Fruit fly (Drosophila melanogaster) whole organism, prepupa: ENCODE measurements around the gene CG33511.

Experiments
- Blimp-1 ChIP-seq: fragments of 200-800 bp; sonication (Bioruptor generic); optimal IDR thresholded peaks from 3 replicates; lab custom pipeline; 2017; ENCODE audit warnings: missing biosample characterization, missing genetic modification characterization, mild to moderate bottlenecking, moderate library complexity, missing genetic modification reagents
- CG10669 ChIP-seq: fragments of 200-800 bp; sonication (Bioruptor generic); optimal IDR thresholded peaks from 3 replicates; lab custom pipeline; 2018; ENCODE audit warnings: missing biosample characterization, mild to moderate bottlenecking, missing genetic modification characterization, moderate library complexity
- CG11294 ChIP-seq: fragments of 200-800 bp; sonication (Bioruptor generic); IDR thresholded peaks from 2 replicates; pipeline ENCODE4 v1.3.6; 2022; ENCODE audit warnings: missing biosample characterization, missing genetic modification characterization
- CG11762 ChIP-seq: fragments of 200-800 bp; sonication (Bioruptor generic); optimal IDR thresholded peaks from 3 replicates; lab custom pipeline; 2016; ENCODE audit warnings: missing biosample characterization, missing genetic modification characterization; ENCODE audit not compliant: insufficient read depth
- CG11902 ChIP-seq: fragments of 200-800 bp; sonication (Bioruptor generic); optimal IDR thresholded peaks from 3 replicates; lab custom pipeline; 2016; ENCODE audit warnings: missing biosample characterization, missing genetic modification characterization
- CG15336 ChIP-seq: fragments of 200-800 bp; sonication (Bioruptor generic); IDR thresholded peaks from 2 replicates; pipeline ENCODE4 v1.3.6; 2022; ENCODE audit warnings: missing biosample characterization, missing genetic modification characterization
- CG16779 ChIP-seq: fragments of 200-800 bp; sonication (Bioruptor generic); optimal IDR thresholded peaks from 3 replicates; lab custom pipeline; 2017; ENCODE audit warnings: missing biosample characterization, mild to moderate bottlenecking, missing genetic modification characterization
- CG3032 ChIP-seq: fragments of 200-800 bp; optimal IDR thresholded peaks from 2 replicates; lab custom pipeline; 2019; ENCODE audit warnings: missing biosample characterization, mild to moderate bottlenecking, missing genetic modification characterization, moderate library complexity
- CG32006 ChIP-seq: fragments of 200-800 bp; sonication (Bioruptor generic); optimal IDR thresholded peaks from 3 replicates; lab custom pipeline; 2017; ENCODE audit warnings: missing biosample characterization, mild to moderate bottlenecking, missing genetic modification characterization
- CG6163 ChIP-seq: fragments of 200-800 bp; sonication (Bioruptor generic); IDR thresholded peaks from 3 replicates; pipeline ENCODE4 v1.3.6; 2022; ENCODE audit warnings: missing biosample characterization, missing genetic modification characterization
- CG6792 ChIP-seq: fragments of 200-800 bp; sonication (Bioruptor generic); optimal IDR thresholded peaks from 3 replicates; lab custom pipeline; 2016; ENCODE audit warnings: missing biosample characterization, missing genetic modification characterization
- CG6808 ChIP-seq: fragments of 200-800 bp; sonication (Bioruptor generic); optimal IDR thresholded peaks from 3 replicates; lab custom pipeline; 2017; ENCODE audit warnings: missing biosample characterization, missing genetic modification characterization, mild to moderate bottlenecking, moderate library complexity, missing genetic modification reagents
- CG6854 ChIP-seq: fragments of 200-800 bp; sonication (Bioruptor generic); optimal IDR thresholded peaks from 2 replicates; lab custom pipeline; 2017; ENCODE audit warnings: missing biosample characterization, mild to moderate bottlenecking, missing genetic modification characterization
- CG7368 ChIP-seq: fragments of 200-800 bp; sonication (Bioruptor generic); optimal IDR thresholded peaks from 3 replicates; lab custom pipeline; 2016; ENCODE audit warnings: missing biosample characterization, missing genetic modification characterization
- CG8319 ChIP-seq: fragments of 200-800 bp; sonication (Bioruptor generic); optimal IDR thresholded peaks from 3 replicates; lab custom pipeline; 2016; ENCODE audit warnings: missing biosample characterization, missing genetic modification characterization
- CG8632 ChIP-seq: fragments of 200-800 bp; sonication (Bioruptor generic); optimal IDR thresholded peaks from 3 replicates; lab custom pipeline; 2016; ENCODE audit warnings: missing biosample characterization, missing genetic modification characterization
- CG9139 ChIP-seq: fragments of 200-800 bp; sonication (Bioruptor generic); optimal IDR thresholded peaks from 3 replicates; lab custom pipeline; 2017; ENCODE audit warnings: missing biosample characterization, mild to moderate bottlenecking, missing genetic modification characterization
- Eip78C ChIP-seq: fragments of 200-800 bp; sonication (Bioruptor generic); peaks from one replicate; lab custom pipeline; 2016; ENCODE audit warnings: missing biosample characterization, missing genetic modification characterization
- Ets96B ChIP-seq: fragments of 200-800 bp; optimal IDR thresholded peaks from 2 replicates; lab custom pipeline; 2019; ENCODE audit warnings: missing biosample characterization, mild to moderate bottlenecking, missing genetic modification characterization, moderate library complexity
- Gug ChIP-seq: fragments of 200-800 bp; sonication (Bioruptor generic); IDR thresholded peaks from 2 replicates; pipeline ENCODE4 v1.3.6; 2022; ENCODE audit warnings: missing biosample characterization, missing genetic modification characterization
- Hr39 ChIP-seq: fragments of 200-800 bp; sonication (Bioruptor generic); optimal IDR thresholded peaks from 2 replicates; lab custom pipeline; 2016; ENCODE audit warnings: missing biosample characterization, missing genetic modification characterization
- Met ChIP-seq: fragments of 200-800 bp; sonication (Bioruptor generic); optimal IDR thresholded peaks from 3 replicates; lab custom pipeline; 2016; ENCODE audit warnings: missing biosample characterization, missing genetic modification characterization
- OdsH ChIP-seq: fragments of 200-800 bp; sonication (Bioruptor generic); optimal IDR thresholded peaks from 3 replicates; lab custom pipeline; 2016; ENCODE audit warnings: missing biosample characterization, missing genetic modification characterization
- Smox ChIP-seq: fragments of 200-800 bp; sonication (Bioruptor generic); optimal IDR thresholded peaks from 3 replicates; lab custom pipeline; 2016; ENCODE audit warnings: missing biosample characterization, missing genetic modification characterization
- Sox102F ChIP-seq: fragments of 200-800 bp; sonication (Bioruptor generic); optimal IDR thresholded peaks from 2 replicates; lab custom pipeline; 2016; ENCODE audit warnings: missing biosample characterization, mild to moderate bottlenecking, missing genetic modification characterization
- Sox14 ChIP-seq: fragments of 200-800 bp; sonication (Bioruptor generic); optimal IDR thresholded peaks from 3 replicates; lab custom pipeline; 2016; ENCODE audit warnings: missing biosample characterization, missing genetic modification characterization
- Sox15 ChIP-seq: fragments of 200-800 bp; sonication (Bioruptor generic); optimal IDR thresholded peaks from 3 replicates; lab custom pipeline; 2016; ENCODE audit warnings: missing biosample characterization, missing genetic modification characterization
- achi ChIP-seq: fragments of 200-800 bp; sonication (Bioruptor generic); optimal IDR thresholded peaks from 3 replicates; lab custom pipeline; 2016; ENCODE audit warnings: missing biosample characterization, missing genetic modification characterization
- acj6 ChIP-seq: fragments of 200-800 bp; sonication (Bioruptor generic); optimal IDR thresholded peaks from 3 replicates; lab custom pipeline; 2016; ENCODE audit warnings: missing biosample characterization, missing genetic modification characterization
- dac ChIP-seq: fragments of 200-800 bp; sonication (Bioruptor generic); optimal IDR thresholded peaks from 2 replicates; lab custom pipeline; 2017; ENCODE audit warnings: missing biosample characterization, mild to moderate bottlenecking, missing genetic modification characterization
- eg ChIP-seq: fragments of 200-800 bp; sonication (Bioruptor generic); IDR thresholded peaks from 3 replicates; pipeline ENCODE4 v1.3.6; 2022; ENCODE audit warnings: missing biosample characterization, missing genetic modification characterization
- esn ChIP-seq: fragments of 200-800 bp; sonication (Bioruptor generic); optimal IDR thresholded peaks from 2 replicates; lab custom pipeline; 2016; ENCODE audit warnings: missing biosample characterization, mild to moderate bottlenecking, missing genetic modification characterization, moderate library complexity
- fd59A ChIP-seq: fragments of 200-800 bp; sonication (Bioruptor generic); optimal IDR thresholded peaks from 2 replicates; lab custom pipeline; 2017; ENCODE audit warnings: missing biosample characterization, mild to moderate bottlenecking, missing genetic modification characterization, missing genetic modification reagents
- fd85E ChIP-seq: fragments of 200-800 bp; sonication (Bioruptor generic); optimal IDR thresholded peaks from 3 replicates; lab custom pipeline; 2016; ENCODE audit warnings: missing biosample characterization, missing genetic modification characterization
- fkh ChIP-seq: fragments of 200-800 bp; sonication (Bioruptor generic); optimal IDR thresholded peaks from 3 replicates; lab custom pipeline; 2017; ENCODE audit warnings: missing biosample characterization, mild to moderate bottlenecking, missing genetic modification characterization, moderate library complexity
- lz ChIP-seq: fragments of 200-800 bp; sonication (Bioruptor generic); optimal IDR thresholded peaks from 3 replicates; lab custom pipeline; 2016; ENCODE audit warnings: missing biosample characterization, missing genetic modification characterization
- spab ChIP-seq: fragments of 200-800 bp; sonication (Bioruptor generic); optimal IDR thresholded peaks from 2 replicates; lab custom pipeline; 2017; ENCODE audit warnings: missing biosample characterization, mild to moderate bottlenecking, missing genetic modification characterization, missing genetic modification reagents
- svp ChIP-seq: fragments of 200-800 bp; sonication (Bioruptor generic); peaks from one replicate; lab custom pipeline; 2016; ENCODE audit warnings: missing biosample characterization, missing genetic modification characterization
- topi ChIP-seq: fragments of 200-800 bp; sonication (Bioruptor generic); optimal IDR thresholded peaks from 3 replicates; lab custom pipeline; 2016; ENCODE audit warnings: missing biosample characterization, missing genetic modification characterization
- vri ChIP-seq: fragments of 200-800 bp; sonication (Bioruptor generic); optimal IDR thresholded peaks from 3 replicates; lab custom pipeline; 2016; ENCODE audit warnings: missing biosample characterization, mild to moderate bottlenecking, missing genetic modification characterization

CG33511 gene

dm6 chr2L:21096448-21096994 is 14.2 kb upstream of the CG33511 start, which contains the start of gene CG34136 (continued):
- TF ChIP-seq CG16779 (tag; lab: Kevin White, UChicago) (peak; percentile 70), Hr39 (GFP tag; lab: Kevin White, UChicago) (peak; percentile 11), fd59A (GFP tag; lab: Kevin White, UChicago) (no peak), spab (GFP tag; lab: Kevin White, UChicago) (peak; percentile 53), Gug (GFP tag; lab: Robert Waterston, UW) (no peak), Met (GFP tag; lab: Kevin White, UChicago) (peak; percentile 61), achi (GFP tag; lab: Kevin White, UChicago) (peak; percentile 36), CG15336 (GFP tag; lab: Robert Waterston, UW) (peak; percentile 72), CG11762 (GFP tag; lab: Kevin White, UChicago) (no peak), Eip78C (GFP tag; lab: Kevin White, UChicago) (peak; percentile 86), CG32006 (GFP tag; lab: Kevin White, UChicago) (peak; percentile 77), Sox15 (GFP tag; lab: Kevin White, UChicago) (no peak), vri (GFP tag; lab: Kevin White, UChicago) (peak; percentile 24), acj6 (GFP tag; lab: Kevin White, UChicago) (peak; percentile 46), CG10669 (GFP tag; lab: Kevin White, UChicago) (peak; percentile 53), Sox102F (peak; percentile 59), Sox14 (GFP tag; lab: Kevin White, UChicago) (peak; percentile 15), svp (GFP tag; lab: Kevin White, UChicago) (peak; percentile 96), CG3032 (tag; lab: Kevin White, UChicago) (peak; percentile 51), CG8632 (peak; percentile 25), CG6163 (peak; percentile 87), CG11294 (GFP tag; lab: Robert Waterston, UW) (0 out of 2 replicates have a peak, but pooled peaks have one; percentile 28), fkh (GFP tag; lab: Kevin White, UChicago) (no peak), OdsH (peak; percentile 58), CG6792 (GFP tag; lab: Kevin White, UChicago) (peak; percentile 23), dac (GFP tag; lab: Kevin White, UChicago) (peak; percentile 37), Smox (GFP tag; lab: Kevin White, UChicago) (peak; percentile 3), CG7368 (GFP tag; lab: Kevin White, UChicago) (peak; percentile 52), fd85E (GFP tag; lab: Kevin White, UChicago) (no peak), esn (peak; percentile 42), eg (GFP tag; lab: Robert Waterston, UW) (peak; percentile 85), CG6854 (GFP tag; lab: Kevin White, UChicago) (peak; percentile 47), Blimp-1 (no peak), CG9139 (GFP tag; lab: Kevin White, UChicago) (peak; percentile 66), CG6808 (GFP tag; lab: Kevin White, UChicago) (peak; percentile 44), Ets96B (tag; lab: Kevin White, UChicago) (peak; percentile 41), lz (GFP tag; lab: Kevin White, UChicago) (peak; percentile 36), CG8319 (no peak), CG11902 (GFP tag; lab: Kevin White, UChicago) (no peak), topi (GFP tag; lab: Kevin White, UChicago) (peak; percentile 50)

DNA sequence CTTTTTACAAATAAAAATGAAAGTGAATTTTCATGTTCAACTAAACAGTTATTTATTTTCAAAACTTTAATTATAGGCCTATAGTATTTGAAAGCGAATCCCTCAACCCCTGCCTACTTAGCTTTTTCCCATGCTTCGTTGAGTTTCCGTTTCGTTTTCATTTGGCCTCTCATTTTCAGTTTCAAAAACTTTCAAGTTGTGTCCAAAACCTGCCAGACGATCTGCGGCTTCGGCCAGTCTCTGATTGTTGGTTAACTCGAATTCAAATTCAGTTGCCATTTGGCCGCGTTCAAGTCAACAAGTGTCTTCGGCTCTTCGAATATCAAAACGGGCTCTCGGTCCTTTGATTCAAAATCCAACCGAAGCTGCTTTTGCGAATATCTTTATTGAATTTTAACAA is 8.7 kb upstream of the CG33511 start, which contains the start of gene CG14397:
Gene CG14397 (plus strand): TSS at position 270 of the 400 bp plus-strand sequence.
- TF ChIP-seq Blimp-1, result peak; percentile 65
- TF ChIP-seq CG8632, result no peak
